Fruit fly (Drosophila melanogaster): Measurements from ENCODE around the gene Ugt35D1.

DNA sequence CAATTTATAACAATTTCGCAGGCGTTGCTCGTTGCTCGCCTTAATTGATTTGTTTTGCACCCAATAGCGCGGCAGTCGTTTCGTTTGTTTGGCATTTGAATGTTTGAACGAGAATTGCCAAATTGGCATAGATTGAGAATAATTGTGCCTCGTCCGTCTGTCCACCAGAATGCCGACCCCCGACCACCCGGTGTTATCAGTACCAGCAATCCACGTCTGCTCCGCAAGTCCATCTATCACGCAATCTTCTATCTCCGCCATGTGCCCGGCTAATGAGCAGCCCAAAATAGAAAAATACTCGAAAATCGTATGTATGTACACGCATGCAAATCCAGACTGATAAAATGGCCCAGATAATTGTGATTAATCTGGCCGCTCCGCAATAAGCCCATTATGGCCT, 47.9 kb upstream of the Ugt35D1 start:
- no peak for TF ChIP-seq Sox14 (GFP tag; optimal IDR thresholded peaks at IDR 0.05)
- no peak for TF ChIP-seq OdsH (GFP tag; optimal IDR thresholded peaks at IDR 0.05)
- no peak for TF ChIP-seq CG6792 (GFP tag; optimal IDR thresholded peaks at IDR 0.05)
- no peak for TF ChIP-seq vri (GFP tag; optimal IDR thresholded peaks at IDR 0.05)
- no peak for TF ChIP-seq dsx (GFP tag; optimal IDR thresholded peaks at IDR 0.05; ENCODE audit: poor library complexity, severe bottlenecking)
- no peak for TF ChIP-seq CG6808 (GFP tag; optimal IDR thresholded peaks at IDR 0.05)
- TF ChIP-seq esn (GFP tag; optimal IDR thresholded peaks at IDR 0.05): no peak
- TF ChIP-seq Sox15 (GFP tag; optimal IDR thresholded peaks at IDR 0.05): no peak
- TF ChIP-seq Hr39 (GFP tag; optimal IDR thresholded peaks at IDR 0.05): no peak
